Worm (Caenorhabditis elegans): ENCODE results near the gene frpr-16.

Gene frpr-16

DNA sequence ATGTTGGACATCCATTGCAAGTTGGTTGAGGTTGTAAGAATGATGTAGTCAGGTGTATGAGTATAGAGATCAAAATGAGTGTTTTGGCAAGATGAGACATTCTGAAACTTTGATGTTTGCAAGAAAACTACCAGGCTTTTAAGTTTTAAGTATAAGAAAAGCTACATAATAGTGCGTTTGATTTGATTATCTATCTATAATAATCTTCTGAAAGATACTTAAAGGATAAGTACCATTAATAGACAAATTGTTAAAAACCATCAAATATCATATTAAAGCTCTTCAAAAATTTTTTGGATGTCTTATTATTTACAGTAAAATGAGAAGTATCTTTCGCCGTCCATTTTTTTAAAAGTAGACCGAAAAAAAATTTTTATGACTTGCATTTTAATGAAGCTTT, 12.2 kb upstream of the frpr-16 start, which contains the start of gene R12C12.10:
R12C12.10 (minus strand) TSS at position 101 of the 400 bp plus-strand sequence.
- TF ChIP-seq ceh-31 (tag; optimal IDR thresholded peaks at IDR 0.05): no peak

ce11 chrII:6028594-6029141, 2.3 kb downstream of the frpr-16 start:
- TF ChIP-seq rnt-1 (tag; optimal IDR thresholded peaks at IDR 0.05) (peak; percentile 55), ceh-18 (tag; optimal IDR thresholded peaks at IDR 0.05) (peak; percentile 59), unc-55 (GFP tag; optimal IDR thresholded peaks at IDR 0.05) (peak; percentile 66), nfya-1 (tag; optimal IDR thresholded peaks at IDR 0.05) (no peak)

ce11 chrII:6026646-6027045, 4.4 kb downstream of the frpr-16 start:
- no peak for TF ChIP-seq dve-1 (tag; optimal IDR thresholded peaks at IDR 0.05)
- no peak for TF ChIP-seq K02D7.2 (tag; optimal IDR thresholded peaks at IDR 0.05)
- no peak for TF ChIP-seq ceh-30 (tag; optimal IDR thresholded peaks at IDR 0.05)
- TF ChIP-seq ceh-19 (GFP tag; optimal IDR thresholded peaks at IDR 0.05): no peak
- no peak for TF ChIP-seq sdc-2 (tag; optimal IDR thresholded peaks at IDR 0.05)
- peak; percentile 94 for TF ChIP-seq elt-2 (tag; optimal IDR thresholded peaks at IDR 0.05)
- peak; percentile 81 for TF ChIP-seq pqm-1 (tag; optimal IDR thresholded peaks at IDR 0.05)
- no peak for TF ChIP-seq fax-1 (tag; optimal IDR thresholded peaks at IDR 0.05)
- TF ChIP-seq ahr-1 (tag; optimal IDR thresholded peaks at IDR 0.05): no peak
- TF ChIP-seq pha-2 (tag; optimal IDR thresholded peaks at IDR 0.05): no peak
- no peak for TF ChIP-seq che-1 (tag; optimal IDR thresholded peaks at IDR 0.05)

ce11 chrII:6025647-6026046, 5.4 kb downstream of the frpr-16 start:
- TF ChIP-seq dve-1 (tag; optimal IDR thresholded peaks at IDR 0.05): no peak
- TF ChIP-seq hlh-8 (tag; optimal IDR thresholded peaks at IDR 0.05): no peak
- no peak for TF ChIP-seq hlh-15 (tag; optimal IDR thresholded peaks at IDR 0.05)
- TF ChIP-seq zip-5 (tag; optimal IDR thresholded peaks at IDR 0.05): no peak
- no peak for TF ChIP-seq C08G9.2 (tag; optimal IDR thresholded peaks at IDR 0.05)
- no peak for TF ChIP-seq pha-4 (tag; optimal IDR thresholded peaks at IDR 0.05)
- TF ChIP-seq lin-11 (tag; optimal IDR thresholded peaks at IDR 0.05): no peak
- TF ChIP-seq pag-3 (tag; optimal IDR thresholded peaks at IDR 0.05; ENCODE audit: borderline replicate concordance): no peak
- no peak for TF ChIP-seq ceh-24 (tag; optimal IDR thresholded peaks at IDR 0.05)
- TF ChIP-seq gmeb-2 (tag; optimal IDR thresholded peaks at IDR 0.05): no peak
- TF ChIP-seq pha-2 (tag; optimal IDR thresholded peaks at IDR 0.05): no peak
- TF ChIP-seq pat-9 (tag; optimal IDR thresholded peaks at IDR 0.05): no peak
- no peak for TF ChIP-seq tbx-7 (tag; optimal IDR thresholded peaks at IDR 0.05)
- TF ChIP-seq fkh-10 (GFP tag; optimal IDR thresholded peaks at IDR 0.05): no peak
- no peak for TF ChIP-seq ahr-1 (tag; optimal IDR thresholded peaks at IDR 0.05)
- TF ChIP-seq pax-1 (tag; optimal IDR thresholded peaks at IDR 0.05): no peak
- no peak for TF ChIP-seq tbx-2 (tag; optimal IDR thresholded peaks at IDR 0.05)
- no peak for TF ChIP-seq K02D7.2 (tag; optimal IDR thresholded peaks at IDR 0.05)
- no peak for TF ChIP-seq npax-4 (tag; optimal IDR thresholded peaks at IDR 0.05)

DNA sequence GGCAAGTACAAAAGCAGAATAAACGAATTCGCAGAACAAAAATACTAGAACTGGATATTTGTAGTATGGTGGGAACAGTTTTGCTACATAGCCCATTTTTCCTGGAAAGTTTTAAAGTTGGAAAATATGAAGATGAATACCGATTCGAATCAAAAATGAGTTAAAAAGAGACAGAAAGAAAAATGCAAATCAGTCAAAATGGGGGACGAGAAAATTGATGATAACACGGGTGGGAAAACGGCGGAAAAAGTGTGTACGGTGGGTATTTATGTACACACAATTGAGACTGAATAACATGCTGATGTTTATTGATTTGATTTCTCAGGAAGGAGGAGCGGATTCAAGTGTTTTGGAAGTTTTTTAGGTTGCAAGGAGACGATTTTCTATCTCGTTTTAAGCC, 6.1 kb downstream of the frpr-16 start, which contains the start of gene R12C12.9:
R12C12.9 (minus strand) TSS at position 101 of the 400 bp plus-strand sequence.
- TF ChIP-seq pat-9 (tag; optimal IDR thresholded peaks at IDR 0.05): no peak
- TF ChIP-seq dmd-4 (tag; optimal IDR thresholded peaks at IDR 0.05; ENCODE audit: borderline replicate concordance): no peak
- no peak for TF ChIP-seq ceh-19 (GFP tag; optimal IDR thresholded peaks at IDR 0.05)
- TF ChIP-seq pag-3 (tag; optimal IDR thresholded peaks at IDR 0.05; ENCODE audit: borderline replicate concordance): no peak
- TF ChIP-seq nhr-232 (tag; optimal IDR thresholded peaks at IDR 0.05): no peak
- TF ChIP-seq ceh-24 (tag; optimal IDR thresholded peaks at IDR 0.05): no peak
- TF ChIP-seq ceh-30 (tag; optimal IDR thresholded peaks at IDR 0.05): no peak
- TF ChIP-seq ceh-22 (tag; optimal IDR thresholded peaks at IDR 0.05): no peak
- TF ChIP-seq hlh-8 (tag; optimal IDR thresholded peaks at IDR 0.05): no peak
- no peak for TF ChIP-seq ref-2 (tag; optimal IDR thresholded peaks at IDR 0.05)
- no peak for TF ChIP-seq pax-1 (tag; optimal IDR thresholded peaks at IDR 0.05)
- TF ChIP-seq hlh-13 (GFP tag; optimal IDR thresholded peaks at IDR 0.05): no peak
- TF ChIP-seq ceh-34 (tag; optimal IDR thresholded peaks at IDR 0.05): no peak
- no peak for TF ChIP-seq hlh-15 (tag; optimal IDR thresholded peaks at IDR 0.05)

Measured in whole organism, late embryonic.